Worm (Caenorhabditis elegans): Measurements from ENCODE around the gene ufd-2.
A peak's percentile ranks its signal among the peaks of the same experiment; 100 is the strongest.

DNA sequence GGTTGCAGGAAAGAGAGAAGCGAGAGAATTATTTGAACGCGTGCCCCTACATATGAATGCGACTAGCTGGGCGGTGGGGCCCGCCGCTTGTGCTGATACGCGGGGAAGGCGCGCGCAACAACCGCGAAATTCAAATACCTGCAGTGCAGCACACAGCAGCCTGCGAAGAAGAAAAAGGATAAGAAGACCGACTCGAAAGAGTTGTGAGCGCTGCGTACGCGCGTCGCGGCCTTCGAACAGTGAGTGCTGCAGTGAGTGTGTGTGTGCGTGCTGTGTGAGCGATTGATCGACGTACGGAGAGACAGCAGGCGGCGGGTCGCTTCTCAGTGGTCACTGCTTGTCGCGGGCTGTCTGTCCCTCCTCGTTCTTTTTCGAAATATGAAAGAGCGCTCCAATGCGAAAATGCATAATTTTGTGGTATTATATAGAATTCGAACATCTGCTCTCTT lies 34.3 kb upstream of the ufd-2 start:
- TF ChIP-seq B0310.2 (tag; optimal IDR thresholded peaks at IDR 0.05) (peak; percentile 26), tbx-11 (GFP tag; IDR thresholded peaks at IDR 0.05) (no peak), ceh-36 (tag; optimal IDR thresholded peaks at IDR 0.05) (no peak), flt-1 (GFP tag; IDR thresholded peaks at IDR 0.05) (no peak), ama-1 (optimal IDR thresholded peaks at IDR 0.05) (no peak), tbx-37 (GFP tag; conservative IDR thresholded peaks at IDR 0.05) (no peak), pes-1 (GFP tag; IDR thresholded peaks at IDR 0.05) (peak; percentile 24; the same call in 1 of the 2 replicates), scrt-1 (GFP tag; IDR thresholded peaks at IDR 0.05) (peak; percentile 59; the same call in 1 of the 2 replicates), sea-1 (GFP tag; conservative IDR thresholded peaks at IDR 0.05) (no peak; the same call in 1 of the 2 replicates), hnd-1 (tag; optimal IDR thresholded peaks at IDR 0.05) (no peak)

Measured in whole organism, early embryonic.